Worm (Caenorhabditis elegans) whole organism, L1 larva: ENCODE data around the gene fbxa-166.

Experiments
- C34B4.2 ChIP-seq: sonication (generic microtip); optimal IDR thresholded peaks from 2 replicates; lab custom pipeline; 2017; ENCODE audit warnings: mild to moderate bottlenecking, missing genetic modification characterization, missing compliant biosample characterization
- alr-1 ChIP-seq: fragments of 200-800 bp; sonication (Bioruptor generic); optimal IDR thresholded peaks from 2 replicates; lab custom pipeline; 2018; ENCODE audit warnings: borderline replicate concordance, mild to moderate bottlenecking, missing genetic modification characterization, missing compliant biosample characterization
- aly-2 ChIP-seq: fragments of 150-350 bp; optimal IDR thresholded peaks from 2 replicates; lab custom pipeline; 2014; ENCODE audit warnings: missing biosample characterization, missing genetic modification characterization
- ceh-63 ChIP-seq: fragments of 200-800 bp; sonication (Bioruptor generic); optimal IDR thresholded peaks from 2 replicates; lab custom pipeline; 2018; ENCODE audit warnings: mild to moderate bottlenecking, missing genetic modification characterization, missing compliant biosample characterization
- ceh-82 ChIP-seq, 3 experiments: fragments of 150-350 bp in 1 of 3; sonication (generic microtip) in 2 of 3; optimal IDR thresholded peaks; 2 replicates each; lab custom pipeline; 2014 to 2017; ENCODE audit warnings: missing biosample characterization in 3 of 3, missing genetic modification characterization in 3 of 3
- ceh-88 ChIP-seq: fragments of 200-800 bp; sonication (Bioruptor generic); IDR thresholded peaks from 2 replicates; pipeline ENCODE4 v1.3.6; 2022; ENCODE audit warnings: missing genetic modification characterization, missing compliant biosample characterization
- dpl-1 ChIP-seq, 3 experiments: fragments of 150-350 bp in 2 of 3; sonication (generic microtip) in 1 of 3; optimal IDR thresholded peaks; 2 replicates each; lab custom pipeline; 2014 to 2017; ENCODE audit warnings: missing biosample characterization in 3 of 3, missing genetic modification characterization in 3 of 3, missing genetic modification reagents in 3 of 3
- efl-3 ChIP-seq: fragments of 200-800 bp; sonication (Bioruptor generic); optimal IDR thresholded peaks from 2 replicates; lab custom pipeline; 2018; ENCODE audit warnings: mild to moderate bottlenecking, missing genetic modification characterization, missing compliant biosample characterization
- elt-2 ChIP-seq: sonication (generic microtip); optimal IDR thresholded peaks from 2 replicates; lab custom pipeline; 2016; ENCODE audit warnings: missing genetic modification characterization, mild to moderate bottlenecking, inconsistent platforms, missing compliant biosample characterization, missing genetic modification reagents
- fkh-4 ChIP-seq: sonication (generic microtip); optimal IDR thresholded peaks from 2 replicates; lab custom pipeline; 2016; ENCODE audit warnings: missing compliant biosample characterization, missing genetic modification characterization, borderline replicate concordance
- fkh-8 ChIP-seq: sonication (generic microtip); optimal IDR thresholded peaks from 2 replicates; lab custom pipeline; 2016; ENCODE audit warnings: mild to moderate bottlenecking, missing genetic modification characterization, missing compliant biosample characterization
- fos-1 ChIP-seq: fragments of 150-350 bp; optimal IDR thresholded peaks from 2 replicates; lab custom pipeline; 2014; ENCODE audit warnings: missing biosample characterization, missing genetic modification characterization
- hlh-17 ChIP-seq: fragments of 200-800 bp; sonication (Bioruptor generic); optimal IDR thresholded peaks from 2 replicates; lab custom pipeline; 2018; ENCODE audit warnings: missing genetic modification characterization, mild to moderate bottlenecking, missing compliant biosample characterization, moderate library complexity, borderline replicate concordance
- hlh-4 ChIP-seq: sonication (generic microtip); optimal IDR thresholded peaks from 2 replicates; lab custom pipeline; 2016; ENCODE audit warnings: mild to moderate bottlenecking, missing genetic modification characterization, missing compliant biosample characterization
- irx-1 ChIP-seq: sonication (generic microtip); optimal IDR thresholded peaks from 2 replicates; lab custom pipeline; 2016; ENCODE audit warnings: missing genetic modification characterization, missing compliant biosample characterization
- jun-1 ChIP-seq: fragments of 150-350 bp; optimal IDR thresholded peaks from 2 replicates; lab custom pipeline; 2014; ENCODE audit warnings: missing biosample characterization, missing genetic modification reagents, missing genetic modification characterization
- lin-39 ChIP-seq: fragments of 150-350 bp; optimal IDR thresholded peaks from 2 replicates; lab custom pipeline; 2014; ENCODE audit warnings: missing biosample characterization, missing genetic modification reagents, missing genetic modification characterization
- lsy-2 ChIP-seq, 2 experiments: fragments of 150-350 bp; optimal IDR thresholded peaks; 2 replicates each; lab custom pipeline; 2014; ENCODE audit warnings: missing biosample characterization in 2 of 2, missing genetic modification characterization in 2 of 2
- mdl-1 ChIP-seq, 2 experiments: fragments of 150-350 bp; optimal IDR thresholded peaks; 2 replicates each; lab custom pipeline; 2014 to 2017; ENCODE audit warnings: missing biosample characterization in 2 of 2, missing genetic modification characterization in 2 of 2, inconsistent platforms in 1 of 2
- nhr-12 ChIP-seq: sonication (generic microtip); optimal IDR thresholded peaks from 2 replicates; lab custom pipeline; 2017; ENCODE audit warnings: missing biosample characterization, missing genetic modification characterization
- nhr-19 ChIP-seq: fragments of 200-800 bp; sonication (Bioruptor generic); conservative IDR thresholded peaks from 2 replicates; pipeline ENCODE4 v1.3.6; 2022; ENCODE audit warnings: missing genetic modification characterization, missing compliant biosample characterization
- nhr-47 ChIP-seq: sonication (generic microtip); optimal IDR thresholded peaks from 2 replicates; lab custom pipeline; 2016; ENCODE audit warnings: mild to moderate bottlenecking, missing genetic modification characterization, moderate library complexity, missing compliant biosample characterization
- nhr-71 ChIP-seq: sonication (generic microtip); optimal IDR thresholded peaks from 2 replicates; lab custom pipeline; 2016; ENCODE audit warnings: mild to moderate bottlenecking, missing genetic modification characterization, moderate library complexity, missing compliant biosample characterization
- nhr-77 ChIP-seq: fragments of 150-350 bp; optimal IDR thresholded peaks from 2 replicates; lab custom pipeline; 2014; ENCODE audit warnings: missing biosample characterization, missing genetic modification characterization
- nhr-90 ChIP-seq: sonication (generic microtip); optimal IDR thresholded peaks from 2 replicates; lab custom pipeline; 2016; ENCODE audit warnings: mild to moderate bottlenecking, missing genetic modification characterization, missing compliant biosample characterization; ENCODE audit not compliant: poor library complexity
- rnt-1 ChIP-seq: sonication (generic microtip); optimal IDR thresholded peaks from 2 replicates; lab custom pipeline; 2016; ENCODE audit warnings: mild to moderate bottlenecking, missing genetic modification characterization, moderate library complexity, missing compliant biosample characterization
- skn-1 ChIP-seq: fragments of 150-350 bp; optimal IDR thresholded peaks from 2 replicates; lab custom pipeline; 2014; ENCODE audit warnings: missing biosample characterization, missing genetic modification characterization
- snpc-4 ChIP-seq: fragments of 150-350 bp; optimal IDR thresholded peaks from 2 replicates; lab custom pipeline; 2014; ENCODE audit warnings: missing biosample characterization, missing genetic modification characterization
- snu-23 ChIP-seq: sonication (generic microtip); optimal IDR thresholded peaks from 2 replicates; lab custom pipeline; 2016; ENCODE audit warnings: missing genetic modification characterization, missing compliant biosample characterization
- sptf-1 ChIP-seq: fragments of 150-350 bp; optimal IDR thresholded peaks from 2 replicates; lab custom pipeline; 2014; ENCODE audit warnings: missing biosample characterization, missing genetic modification characterization
- sup-37 ChIP-seq: fragments of 200-800 bp; sonication (Bioruptor generic); optimal IDR thresholded peaks from 2 replicates; lab custom pipeline; 2018; ENCODE audit warnings: mild to moderate bottlenecking, missing genetic modification characterization, missing compliant biosample characterization
- tbx-2 ChIP-seq: sonication (generic microtip); optimal IDR thresholded peaks from 2 replicates; lab custom pipeline; 2016; ENCODE audit warnings: missing genetic modification characterization, missing compliant biosample characterization
- unc-130 ChIP-seq: fragments of 150-350 bp; optimal IDR thresholded peaks from 2 replicates; lab custom pipeline; 2017; ENCODE audit warnings: missing biosample characterization, missing genetic modification characterization, inconsistent platforms
- unc-30 ChIP-seq: sonication (generic microtip); optimal IDR thresholded peaks from 2 replicates; lab custom pipeline; 2017; ENCODE audit warnings: missing biosample characterization, missing genetic modification characterization
- unc-62 ChIP-seq: fragments of 150-350 bp; optimal IDR thresholded peaks from 2 replicates; lab custom pipeline; 2014; ENCODE audit warnings: missing biosample characterization, missing genetic modification reagents, missing genetic modification characterization
- vab-15 ChIP-seq: sonication (generic microtip); optimal IDR thresholded peaks from 2 replicates; lab custom pipeline; 2017; ENCODE audit warnings: missing genotype, mild to moderate bottlenecking, missing genetic modification characterization, missing compliant biosample characterization
- xbp-1 ChIP-seq: sonication (generic microtip); optimal IDR thresholded peaks from 2 replicates; lab custom pipeline; 2016; ENCODE audit warnings: missing genetic modification characterization, missing compliant biosample characterization
- zag-1 ChIP-seq: fragments of 150-350 bp; optimal IDR thresholded peaks from 2 replicates; lab custom pipeline; 2014; ENCODE audit warnings: missing biosample characterization, missing genetic modification characterization
- zip-4 ChIP-seq: fragments of 200-800 bp; sonication (Bioruptor generic); optimal IDR thresholded peaks from 2 replicates; lab custom pipeline; 2018; ENCODE audit warnings: mild to moderate bottlenecking, missing genetic modification characterization, moderate library complexity, missing compliant biosample characterization
- ztf-11 ChIP-seq, 2 experiments: sonication (generic microtip); optimal IDR thresholded peaks; 2 replicates each; lab custom pipeline; 2016 to 2017; ENCODE audit warnings: missing genetic modification characterization in 2 of 2, missing biosample characterization in 1 of 2, missing compliant biosample characterization in 1 of 2

Gene fbxa-166

DNA sequence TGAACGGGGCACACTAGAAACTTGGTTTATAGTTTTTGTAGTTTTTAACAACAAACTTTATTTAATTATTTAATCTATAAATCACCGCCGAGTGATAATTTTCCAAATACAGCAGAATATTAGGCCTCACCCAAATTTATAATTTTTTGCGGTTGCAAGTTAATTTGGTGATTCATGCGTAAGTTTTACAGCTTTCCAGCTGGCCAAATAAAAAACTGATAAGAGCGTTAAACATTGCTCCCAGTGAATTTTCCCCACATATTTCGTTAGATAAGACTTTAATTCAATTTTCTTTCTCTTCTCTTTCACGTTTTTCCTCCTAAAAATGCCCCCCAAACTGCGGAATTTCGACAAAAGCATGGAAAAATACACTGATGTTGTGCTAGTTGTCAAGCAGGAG lies 17.3 kb downstream of the fbxa-166 start, which contains the start of gene bath-47:
TSS of gene bath-47 (plus strand) at position 305 of the 400 bp plus-strand sequence.
- no peak for TF ChIP-seq skn-1 (tag; lab: Kevin White, UChicago)
- no peak for TF ChIP-seq alr-1 (tag; lab: Kevin White, UChicago)
- TF ChIP-seq nhr-19 (GFP tag; lab: Robert Waterston, UW), result no peak
- no peak for TF ChIP-seq snpc-4 (tag; lab: Kevin White, UChicago)
- no peak for TF ChIP-seq jun-1 (tag; lab: Kevin White, UChicago)
- TF ChIP-seq mdl-1 (tag; optimal IDR thresholded peaks at IDR 0.05; lab: Kevin White, UChicago), result no peak
- no peak for TF ChIP-seq hlh-17
- TF ChIP-seq sptf-1 (tag; lab: Kevin White, UChicago), result no peak
- TF ChIP-seq elt-2 (tag; lab: Kevin White, UChicago), result no peak
- TF ChIP-seq lin-39, result no peak
- TF ChIP-seq sup-37 (GFP tag; lab: Kevin White, UChicago), result no peak
- no peak for TF ChIP-seq ceh-63 (GFP tag; lab: Kevin White, UChicago)
- TF ChIP-seq ceh-82 (tag; optimal IDR thresholded peaks at IDR 0.05; lab: Kevin White, UChicago), result no peak
- no peak for TF ChIP-seq nhr-90 (tag; lab: Kevin White, UChicago)
- TF ChIP-seq vab-15 (tag; lab: Kevin White, UChicago), result no peak
- TF ChIP-seq nhr-71 (tag; lab: Kevin White, UChicago), result no peak
- TF ChIP-seq nhr-47 (tag; lab: Kevin White, UChicago), result no peak

DNA sequence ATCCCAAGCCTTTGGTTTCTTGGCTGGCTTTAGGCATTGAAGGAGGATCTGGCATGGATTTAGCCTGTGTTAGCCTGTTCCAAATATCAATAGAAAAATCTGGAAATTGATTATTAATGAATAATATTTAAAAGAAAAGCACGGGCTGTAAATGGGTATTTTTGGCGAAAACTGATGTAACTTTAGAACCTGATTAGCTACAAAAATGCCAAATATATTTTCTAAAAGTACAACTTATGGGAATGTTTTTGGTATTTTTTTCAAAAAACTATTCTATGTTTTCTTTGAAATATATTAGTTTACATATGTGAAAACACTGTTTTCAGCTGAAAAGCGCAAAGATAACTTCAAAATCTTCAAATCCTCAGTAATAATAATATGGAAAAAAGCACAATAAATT lies 18.2 kb downstream of the fbxa-166 start, which contains the start of gene bath-26:
TSS of gene bath-26 (minus strand) at position 101 of the 400 bp plus-strand sequence.
- TF ChIP-seq hlh-4 (tag; lab: Kevin White, UChicago) (no peak), fos-1 (tag; lab: Kevin White, UChicago) (no peak), nhr-12 (tag; lab: Kevin White, UChicago) (no peak), xbp-1 (no peak), rnt-1 (no peak), snu-23 (GFP tag; lab: Kevin White, UChicago) (no peak), fkh-4 (tag; lab: Kevin White, UChicago) (no peak), unc-30 (no peak), dpl-1 (GFP tag; optimal IDR thresholded peaks at IDR 0.05; lab: Kevin White, UChicago) (no peak), unc-130 (no peak), zag-1 (tag; lab: Kevin White, UChicago) (no peak), zip-4 (no peak), lsy-2 (tag; optimal IDR thresholded peaks at IDR 0.05; lab: Kevin White, UChicago) (no peak), C34B4.2 (no peak), ceh-82 (tag; optimal IDR thresholded peaks at IDR 0.05; lab: Kevin White, UChicago) (no peak), irx-1 (tag; lab: Kevin White, UChicago) (no peak)

DNA sequence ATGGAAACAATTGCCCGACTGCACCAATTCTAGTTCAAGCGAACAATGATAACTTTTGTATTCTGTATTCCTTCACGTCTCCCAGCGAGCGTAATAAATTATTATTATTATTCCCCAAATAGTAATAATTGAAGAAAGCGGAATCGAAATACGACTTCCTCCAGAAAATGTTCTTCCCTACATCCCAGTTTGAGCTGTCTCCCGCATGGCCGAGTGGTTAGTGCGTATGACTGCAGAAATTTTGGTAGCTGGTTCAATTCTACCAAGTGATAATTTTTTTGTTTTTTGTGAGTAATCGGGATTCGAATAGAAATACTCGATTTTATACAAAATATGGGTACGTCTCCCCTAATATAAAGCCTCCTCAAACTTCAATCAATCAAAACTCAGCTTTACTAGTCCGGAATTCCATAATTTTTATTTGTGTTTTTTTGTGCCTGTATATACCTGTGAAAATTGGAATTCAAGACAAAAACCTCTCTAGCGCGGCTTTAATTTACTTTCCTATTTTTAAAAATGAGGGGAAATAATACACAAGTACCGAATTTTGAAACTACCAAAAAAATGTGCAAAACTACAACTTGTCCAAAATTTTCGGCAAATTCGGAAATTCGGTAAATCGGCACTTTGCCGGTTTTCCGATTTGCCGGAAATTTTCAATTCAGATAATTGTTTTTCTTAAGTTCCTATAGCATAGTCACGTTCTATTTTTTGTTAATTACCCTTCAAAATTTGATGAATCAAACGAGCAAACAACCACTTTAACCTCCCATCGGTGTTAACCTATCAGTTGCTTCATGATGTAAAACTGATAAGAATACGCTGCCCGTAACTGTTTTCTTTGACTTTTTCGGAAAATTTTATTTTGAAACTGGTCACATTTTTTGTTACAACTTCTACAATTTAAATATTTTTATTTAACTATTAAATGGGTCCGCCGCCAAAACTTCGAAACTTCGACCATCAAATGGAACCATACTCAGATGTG lies 21.5 kb downstream of the fbxa-166 start, which contains the start of gene bath-46:
TSS of gene bath-46 (plus strand) at position 806 of the 988 bp plus-strand sequence.
- TF ChIP-seq elt-2 (tag; lab: Kevin White, UChicago) (peak; percentile 67), C34B4.2 (no peak)

- TF ChIP-seq ceh-88 (GFP tag; lab: Robert Waterston, UW) (no peak), tbx-2 (no peak), aly-2 (tag; lab: Kevin White, UChicago) (no peak), ztf-11 (tag; optimal IDR thresholded peaks at IDR 0.05; lab: Kevin White, UChicago) (no peak), fkh-8 (no peak), zag-1 (tag; lab: Kevin White, UChicago) (no peak), alr-1 (tag; lab: Kevin White, UChicago) (no peak), unc-62 (no peak), nhr-77 (no peak), nhr-71 (tag; lab: Kevin White, UChicago) (no peak), efl-3 (GFP tag; lab: Kevin White, UChicago) (no peak), fkh-4 (tag; lab: Kevin White, UChicago) (no peak)
- TF ChIP-seq, all 84 proteins: peak for 0
These were observed 23.7 kb downstream of the fbxa-166 start, which contains the start of gene clec-20 for ce11 chrII:1595137-1595536. Gene clec-20 (minus strand): TSS chrII:1595237.
